Worm (Caenorhabditis elegans): ENCODE measurements around the gene cdr-3.

- TF ChIP-seq ceh-6 (GFP tag; optimal IDR thresholded peaks at IDR 0.05): no peak
- TF ChIP-seq fax-1 (tag; optimal IDR thresholded peaks at IDR 0.05): no peak
- no peak for TF ChIP-seq fkh-10 (GFP tag; optimal IDR thresholded peaks at IDR 0.05)
- no peak for TF ChIP-seq sox-2 (GFP tag; IDR thresholded peaks at IDR 0.05)
- no peak for TF ChIP-seq nhr-11 (tag; optimal IDR thresholded peaks at IDR 0.05)
- no peak for TF ChIP-seq ama-1 (optimal IDR thresholded peaks at IDR 0.05)
- TF ChIP-seq pag-3 (tag; optimal IDR thresholded peaks at IDR 0.05; ENCODE audit: borderline replicate concordance): no peak
- TF ChIP-seq hlh-30 (tag; optimal IDR thresholded peaks at IDR 0.05; ENCODE audit: insufficient read depth): no peak
- TF ChIP-seq T23F11.4 (GFP tag; optimal IDR thresholded peaks at IDR 0.05): no peak
Measured at ce11 chrV:12443754-12444153, 26.6 kb upstream of the cdr-3 start, which contains the start of gene pals-39.
